Fruit fly (Drosophila melanogaster): ENCODE data around the gene Mf.

The Mf gene

DNA sequence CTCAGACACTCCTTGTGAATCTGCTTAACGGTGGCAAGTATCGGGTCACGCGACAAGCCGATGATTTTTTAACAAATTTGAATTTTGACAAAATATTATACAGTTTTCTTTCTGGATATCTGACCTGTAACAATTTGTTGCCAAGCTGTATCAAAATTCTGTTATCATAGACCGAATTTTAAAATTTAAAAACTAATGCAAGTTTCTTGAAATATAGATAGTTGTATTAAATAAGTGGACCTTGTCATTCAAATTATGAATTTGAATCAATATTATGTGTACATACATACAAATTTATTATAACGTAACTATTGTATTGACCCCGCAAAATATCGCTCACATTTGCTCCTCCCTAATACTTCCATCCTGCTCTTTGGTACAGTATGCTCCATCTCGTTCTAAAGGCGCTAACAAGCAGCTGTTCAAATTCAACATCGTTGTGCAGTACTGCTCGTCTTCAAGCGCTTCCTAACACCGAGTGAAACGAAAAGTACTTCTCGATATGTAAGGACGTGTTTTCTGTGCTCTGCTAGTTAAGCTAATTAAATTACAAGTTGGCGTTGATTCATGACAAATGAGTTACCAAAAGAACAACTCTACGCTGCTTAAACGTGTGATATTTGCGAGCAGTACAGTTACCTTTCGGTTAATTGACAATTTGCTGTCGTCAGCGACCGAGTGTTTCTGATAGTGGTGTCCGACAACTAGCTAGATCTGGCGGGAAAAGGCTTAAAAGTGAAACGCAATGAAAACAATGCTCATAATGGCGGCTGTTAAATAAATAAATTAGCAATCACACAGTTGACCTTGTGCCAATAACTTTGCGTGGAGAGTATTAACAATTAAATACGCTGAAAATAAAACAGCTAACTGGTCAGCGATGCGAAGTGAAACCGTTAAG lies 15.1 kb upstream of the Mf start, which contains the start of the genes Kpc1 and CG42542 (continued):
- TF ChIP-seq acj6 (GFP tag; optimal IDR thresholded peaks at IDR 0.05) (peak; percentile 79), topi (GFP tag; optimal IDR thresholded peaks at IDR 0.05) (peak; percentile 74), CG4318 (GFP tag; optimal IDR thresholded peaks at IDR 0.05) (no peak), Eip75B (GFP tag; optimal IDR thresholded peaks at IDR 0.05) (peak; percentile 67), Gug (GFP tag; IDR thresholded peaks at IDR 0.05) (peak; percentile 13; the same call in 1 of the 2 replicates), CG15336 (GFP tag; IDR thresholded peaks at IDR 0.05) (0 out of 2 replicates have a peak, but pooled peaks have one; percentile 8), CG32006 (GFP tag; optimal IDR thresholded peaks at IDR 0.05) (peak; percentile 72), CG10631 (GFP tag; optimal IDR thresholded peaks at IDR 0.05) (peak; percentile 75), fd85E (GFP tag; optimal IDR thresholded peaks at IDR 0.05) (no peak), Lpt (GFP tag; optimal IDR thresholded peaks at IDR 0.05) (peak; percentile 47), Sox102F (GFP tag; optimal IDR thresholded peaks at IDR 0.05) (peak; percentile 69), Hr4 (GFP tag; optimal IDR thresholded peaks at IDR 0.05) (peak; percentile 81), spab (GFP tag; optimal IDR thresholded peaks at IDR 0.05) (no peak), Sox14 (GFP tag; optimal IDR thresholded peaks at IDR 0.05) (peak; percentile 69), svp (GFP tag) (peak; percentile 96), dsx (GFP tag; optimal IDR thresholded peaks at IDR 0.05; ENCODE audit: poor library complexity, severe bottlenecking) (no peak), ss (GFP tag; optimal IDR thresholded peaks at IDR 0.05) (peak in 1 of 2 experiments; percentile 32), vri (GFP tag; optimal IDR thresholded peaks at IDR 0.05) (peak; percentile 59), Met (GFP tag; optimal IDR thresholded peaks at IDR 0.05) (peak; percentile 81), pdm3 (GFP tag; optimal IDR thresholded peaks at IDR 0.05) (peak; percentile 83), lz (GFP tag; optimal IDR thresholded peaks at IDR 0.05) (peak; percentile 84), CG6792 (GFP tag; optimal IDR thresholded peaks at IDR 0.05) (peak; percentile 69), Smox (GFP tag; optimal IDR thresholded peaks at IDR 0.05) (peak; percentile 78), CG11762 (GFP tag; optimal IDR thresholded peaks at IDR 0.05; ENCODE audit: insufficient read depth) (peak; percentile 25), Ets21C (GFP tag; optimal IDR thresholded peaks at IDR 0.05) (peak; percentile 75), CG11294 (GFP tag; IDR thresholded peaks at IDR 0.05) (no peak), fd59A (GFP tag; optimal IDR thresholded peaks at IDR 0.05) (peak; percentile 52), CG6854 (GFP tag; optimal IDR thresholded peaks at IDR 0.05) (no peak), CG34406 (GFP tag; optimal IDR thresholded peaks at IDR 0.05) (peak; percentile 63)

DNA sequence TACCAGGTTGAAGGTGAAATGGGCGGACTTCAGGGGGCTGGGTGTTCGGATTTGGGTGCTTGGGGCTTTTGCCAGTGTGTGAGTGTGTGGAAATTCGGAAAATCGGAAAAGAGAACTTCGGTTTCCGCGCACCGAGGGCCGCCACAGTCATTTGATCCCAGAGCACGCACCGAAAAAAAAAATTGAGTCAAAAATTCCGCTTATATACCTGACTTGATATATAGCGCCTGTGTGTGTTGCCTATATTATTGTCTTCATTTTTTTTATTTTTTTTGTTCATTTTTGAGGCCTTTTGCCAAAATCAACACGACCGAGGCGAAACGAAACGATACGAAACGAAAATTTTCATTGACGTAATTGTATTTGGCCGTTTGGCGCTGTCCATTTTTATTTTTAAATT lies 4.1 kb downstream of the Mf start:
- TF ChIP-seq salr (GFP tag; optimal IDR thresholded peaks at IDR 0.05) (no peak), Sox102F (GFP tag; optimal IDR thresholded peaks at IDR 0.05) (no peak), CG6854 (GFP tag; optimal IDR thresholded peaks at IDR 0.05) (no peak), CG15336 (GFP tag; IDR thresholded peaks at IDR 0.05) (no peak), CG6792 (GFP tag; optimal IDR thresholded peaks at IDR 0.05) (no peak), CG8319 (GFP tag; optimal IDR thresholded peaks at IDR 0.05) (no peak), Eip93F (GFP tag; optimal IDR thresholded peaks at IDR 0.05) (no peak), fd59A (GFP tag; optimal IDR thresholded peaks at IDR 0.05) (no peak), CG16779 (tag; optimal IDR thresholded peaks at IDR 0.05) (no peak), spab (GFP tag; optimal IDR thresholded peaks at IDR 0.05) (no peak)

DNA sequence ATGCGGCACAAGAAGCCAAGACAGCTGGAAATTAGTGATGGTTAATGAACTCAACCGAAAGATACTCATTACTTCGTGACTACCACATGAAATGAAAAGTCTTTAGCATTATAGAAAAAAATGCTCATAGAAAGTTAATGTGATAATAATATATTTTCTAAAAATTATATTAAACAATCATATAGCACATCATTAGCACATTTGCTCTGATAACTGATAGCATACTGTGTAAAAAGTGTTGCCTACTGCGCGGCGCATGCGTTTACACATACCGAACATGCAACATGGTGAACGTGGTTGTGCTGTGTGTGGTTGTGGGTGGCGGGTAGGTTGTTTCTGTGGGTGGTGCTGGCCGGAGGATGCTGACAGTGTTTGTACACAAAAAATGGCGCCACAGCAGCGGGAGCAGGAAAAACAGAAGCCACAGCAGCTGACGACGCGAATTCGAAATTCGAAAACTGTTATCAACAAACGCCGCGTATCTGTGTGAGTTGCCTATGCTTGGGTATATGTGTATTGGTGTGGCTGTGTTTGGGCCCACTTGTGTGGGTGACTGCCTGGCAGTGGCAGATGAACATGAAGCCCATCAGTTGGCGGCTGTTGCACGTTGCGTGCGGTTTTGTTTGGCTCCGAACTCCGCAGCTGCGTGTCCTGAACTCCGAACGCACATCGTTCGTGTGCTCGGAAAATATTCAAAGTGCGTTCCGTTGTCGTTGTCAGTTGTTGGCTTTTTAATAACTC lies 31.4 kb downstream of the Mf start, which contains the start of gene Gyc88E:
TSS of gene Gyc88E (plus strand) at position 604 of the 741 bp plus-strand sequence.
- TF ChIP-seq CG7368 (GFP tag; optimal IDR thresholded peaks at IDR 0.05) = peak; percentile 37
- TF ChIP-seq CG11294 (GFP tag; IDR thresholded peaks at IDR 0.05) = peak; percentile 32; the same call in 1 of the 2 replicates
- TF ChIP-seq CG11762 (GFP tag; optimal IDR thresholded peaks at IDR 0.05; ENCODE audit: insufficient read depth) = no peak
- no peak for TF ChIP-seq spab (GFP tag; optimal IDR thresholded peaks at IDR 0.05)
- TF ChIP-seq eg (GFP tag; IDR thresholded peaks at IDR 0.05) = peak; percentile 58; the same call in 1 of the 3 replicates
- TF ChIP-seq Eip78C (GFP tag) = peak; percentile 56
